Fruit fly (Drosophila melanogaster): ENCODE results near the gene CG1354.

Gene CG1354

DNA sequence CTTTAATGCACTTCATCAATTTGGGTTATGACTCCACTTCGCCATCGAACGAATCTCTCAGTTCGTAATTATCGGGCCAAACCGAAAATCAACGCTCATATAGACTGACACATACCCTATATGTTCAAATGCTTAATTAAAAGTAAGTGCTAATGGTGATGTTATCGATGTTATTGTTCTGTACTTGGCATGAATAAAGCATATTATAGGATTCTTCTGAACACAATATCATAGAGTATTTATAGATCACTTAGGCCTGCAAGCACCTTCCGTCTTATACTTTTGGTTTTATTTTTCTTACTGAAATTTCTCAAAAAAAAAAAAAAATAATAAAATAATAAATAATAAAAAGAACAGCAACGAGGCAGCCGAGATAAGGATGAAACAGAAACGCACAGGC is 31.0 kb upstream of the CG1354 start (continued):
- TF ChIP-seq CG7368 (GFP tag; optimal IDR thresholded peaks at IDR 0.05) (no peak), svp (GFP tag) (peak; percentile 71), CG11294 (GFP tag; IDR thresholded peaks at IDR 0.05) (no peak), fkh (GFP tag; optimal IDR thresholded peaks at IDR 0.05) (no peak), CG10669 (GFP tag; optimal IDR thresholded peaks at IDR 0.05) (no peak), CG11902 (GFP tag; optimal IDR thresholded peaks at IDR 0.05) (peak; percentile 23), CG15336 (GFP tag; IDR thresholded peaks at IDR 0.05) (no peak)

- TF ChIP-seq CG6792 (GFP tag; optimal IDR thresholded peaks at IDR 0.05) (no peak), achi (GFP tag; optimal IDR thresholded peaks at IDR 0.05) (no peak), CG32006 (GFP tag; optimal IDR thresholded peaks at IDR 0.05) (no peak), CG16779 (tag; optimal IDR thresholded peaks at IDR 0.05) (no peak), Eip78C (GFP tag) (no peak), CG6808 (GFP tag; optimal IDR thresholded peaks at IDR 0.05) (no peak)
These were observed 29.3 kb upstream of the CG1354 start for dm6 chrX:9749279-9749678.

DNA sequence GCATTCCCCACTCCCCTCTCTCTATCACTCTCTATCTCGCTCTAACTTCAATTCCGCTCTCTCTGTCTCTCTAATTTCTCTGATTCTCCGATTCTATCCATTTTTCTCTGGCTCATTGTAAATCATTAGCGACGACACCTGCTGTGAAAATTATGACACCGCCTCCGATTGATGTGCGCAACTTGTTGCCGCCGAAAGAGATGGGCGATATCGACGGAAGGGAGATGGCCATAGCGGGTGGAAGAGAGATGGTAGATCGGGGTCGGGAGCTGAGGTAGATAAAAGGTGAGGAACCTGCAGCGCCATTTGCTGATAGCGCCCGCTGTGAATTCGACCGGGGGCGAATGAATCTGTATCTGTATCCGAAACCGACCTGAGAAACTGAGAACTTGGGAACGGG is 28.8 kb upstream of the CG1354 start:
- TF ChIP-seq svp (GFP tag) (peak; percentile 4), Met (GFP tag; optimal IDR thresholded peaks at IDR 0.05) (no peak)

DNA sequence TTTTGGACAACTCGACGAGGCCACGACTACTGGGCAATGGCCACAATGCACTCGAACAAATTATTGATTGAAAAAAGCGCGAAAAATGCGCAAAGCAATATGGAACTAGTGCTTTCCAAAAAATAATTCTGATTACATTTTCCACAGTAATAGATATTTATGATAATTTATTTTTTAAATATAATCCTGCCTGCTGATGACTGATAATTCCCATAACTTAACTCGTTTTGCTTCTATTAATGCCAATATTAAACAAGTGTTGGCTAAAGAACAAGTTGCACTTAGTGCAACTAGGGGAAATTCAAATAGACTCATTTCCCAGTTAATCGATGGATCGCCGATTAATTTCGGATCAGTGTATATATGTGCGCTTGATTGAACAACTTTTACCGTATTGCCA is 27.1 kb upstream of the CG1354 start:
- TF ChIP-seq spab (GFP tag; optimal IDR thresholded peaks at IDR 0.05) (no peak), CG8119 (GFP tag; IDR thresholded peaks at IDR 0.05) (peak; percentile 57; the same call in 2 of the 3 replicates), CG15336 (GFP tag; IDR thresholded peaks at IDR 0.05) (peak; percentile 46; the same call in 1 of the 2 replicates), Ets96B (tag; optimal IDR thresholded peaks at IDR 0.05) (no peak), svp (GFP tag) (no peak), Hr4 (GFP tag; optimal IDR thresholded peaks at IDR 0.05) (peak; percentile 49), Ets21C (GFP tag; optimal IDR thresholded peaks at IDR 0.05) (no peak), CG4318 (GFP tag; optimal IDR thresholded peaks at IDR 0.05) (peak; percentile 30), CG32006 (GFP tag; optimal IDR thresholded peaks at IDR 0.05) (peak; percentile 66), Eip78C (GFP tag) (peak; percentile 28), CG6276 (GFP tag; optimal IDR thresholded peaks at IDR 0.05) (peak; percentile 44), CG11902 (GFP tag; optimal IDR thresholded peaks at IDR 0.05) (no peak), eg (GFP tag; IDR thresholded peaks at IDR 0.05) (0 out of 3 replicates have a peak, but pooled peaks have one; percentile 27)

DNA sequence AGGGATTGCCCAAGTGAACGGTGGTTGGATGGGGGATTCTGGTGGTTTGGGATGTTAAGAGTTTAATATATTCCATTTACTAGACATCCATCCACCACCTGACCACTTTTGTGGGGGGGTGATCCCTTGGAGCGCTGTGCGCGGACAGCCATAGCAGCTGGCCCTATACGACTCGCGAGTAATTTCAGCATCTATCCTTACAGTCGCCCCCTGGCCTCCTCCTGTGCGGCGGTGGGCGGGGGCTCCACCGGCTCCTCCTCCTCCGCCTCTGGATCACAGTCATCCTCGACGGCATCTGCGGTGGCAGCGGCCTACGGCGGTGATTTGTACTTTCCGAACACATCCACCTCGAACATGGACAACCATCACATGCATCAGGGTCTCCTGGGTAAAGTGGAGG is 25.2 kb upstream of the CG1354 start:
- no peak for TF ChIP-seq CG3919 (GFP tag; optimal IDR thresholded peaks at IDR 0.05)
- no peak for TF ChIP-seq Gug (GFP tag; IDR thresholded peaks at IDR 0.05)
- TF ChIP-seq CG6854 (GFP tag; optimal IDR thresholded peaks at IDR 0.05), result no peak
- no peak for TF ChIP-seq Sox14 (GFP tag; optimal IDR thresholded peaks at IDR 0.05)
- TF ChIP-seq CG6792 (GFP tag; optimal IDR thresholded peaks at IDR 0.05), result no peak
- TF ChIP-seq CG8119 (GFP tag; IDR thresholded peaks at IDR 0.05), result no peak
- no peak for TF ChIP-seq pdm3 (GFP tag; optimal IDR thresholded peaks at IDR 0.05)
- TF ChIP-seq CG10631 (GFP tag; optimal IDR thresholded peaks at IDR 0.05), result no peak
- TF ChIP-seq Ets96B (tag; optimal IDR thresholded peaks at IDR 0.05), result no peak
- TF ChIP-seq CG34406 (GFP tag; optimal IDR thresholded peaks at IDR 0.05), result no peak
- no peak for TF ChIP-seq achi (GFP tag; optimal IDR thresholded peaks at IDR 0.05)
- no peak for TF ChIP-seq svp (GFP tag)
- no peak for TF ChIP-seq topi (GFP tag; optimal IDR thresholded peaks at IDR 0.05)
- no peak for TF ChIP-seq Ets21C (GFP tag; optimal IDR thresholded peaks at IDR 0.05)
- TF ChIP-seq OdsH (GFP tag; optimal IDR thresholded peaks at IDR 0.05), result no peak
- no peak for TF ChIP-seq CG11902 (GFP tag; optimal IDR thresholded peaks at IDR 0.05)

DNA sequence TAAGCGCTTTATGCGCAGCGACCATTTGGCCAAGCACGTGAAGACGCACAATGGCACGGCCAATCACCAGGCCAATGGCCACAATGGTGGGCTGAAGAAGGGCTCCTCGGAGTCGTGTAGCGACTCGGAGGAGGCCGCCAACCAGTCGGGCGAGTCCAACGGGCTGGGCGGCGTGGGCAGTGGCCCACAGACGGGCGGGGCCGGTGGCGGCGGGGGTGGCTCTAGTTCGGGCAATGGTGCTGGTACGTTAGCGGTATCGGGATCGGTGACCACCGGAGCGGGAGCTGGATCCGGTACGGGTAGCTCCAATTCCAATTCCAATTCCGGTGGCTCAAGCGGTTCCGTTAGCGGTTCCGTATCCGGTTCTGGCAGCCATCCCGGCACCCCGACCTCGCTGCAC is 24.1 kb upstream of the CG1354 start:
- TF ChIP-seq net (GFP tag; optimal IDR thresholded peaks at IDR 0.05), result no peak
- TF ChIP-seq Ets96B (tag; optimal IDR thresholded peaks at IDR 0.05), result no peak

Data from whole organism, prepupa.